Fruit fly (Drosophila melanogaster) whole organism, pupa: ENCODE measurements around the gene IntS6.

Experiments
- CG12605 ChIP-seq: fragments of 200-800 bp; sonication (Bioruptor generic); IDR thresholded peaks from 2 replicates; pipeline ENCODE4 v1.3.6; 2022; ENCODE audit warnings: missing biosample characterization, missing genetic modification characterization
- CG13204 ChIP-seq: fragments of 200-800 bp; sonication (Bioruptor generic); optimal IDR thresholded peaks from 2 replicates; lab custom pipeline; 2018; ENCODE audit warnings: missing biosample characterization, mild to moderate bottlenecking, missing genetic modification characterization, moderate library complexity
- CG14655 ChIP-seq: fragments of 200-800 bp; sonication (Bioruptor generic); optimal IDR thresholded peaks from 3 replicates; lab custom pipeline; 2017; ENCODE audit warnings: mild to moderate bottlenecking, missing biosample characterization, missing genetic modification reagents, missing genetic modification characterization
- CG8159 ChIP-seq: fragments of 200-800 bp; sonication (Bioruptor generic); optimal IDR thresholded peaks from 3 replicates; lab custom pipeline; 2018; ENCODE audit warnings: missing biosample characterization, mild to moderate bottlenecking, missing genetic modification characterization, moderate library complexity
- CG9948 ChIP-seq: fragments of 200-800 bp; sonication (Bioruptor generic); optimal IDR thresholded peaks from 2 replicates; lab custom pipeline; 2018; ENCODE audit warnings: missing biosample characterization, mild to moderate bottlenecking, missing genetic modification characterization, moderate library complexity
- D1 ChIP-seq: fragments of 200-800 bp; sonication (Bioruptor generic); optimal IDR thresholded peaks from 2 replicates; lab custom pipeline; 2018; ENCODE audit warnings: missing biosample characterization, mild to moderate bottlenecking, missing genetic modification characterization, moderate library complexity
- EcR ChIP-seq: fragments of 200-800 bp; sonication (Bioruptor generic); optimal IDR thresholded peaks from 3 replicates; lab custom pipeline; 2019; ENCODE audit warnings: missing biosample characterization, missing genetic modification characterization, mild to moderate bottlenecking, moderate library complexity, missing genetic modification reagents
- Pif1A ChIP-seq: fragments of 200-800 bp; sonication (Bioruptor generic); optimal IDR thresholded peaks from 3 replicates; lab custom pipeline; 2016; ENCODE audit warnings: missing biosample characterization, missing genetic modification characterization
- fd96Ca ChIP-seq: fragments of 200-800 bp; sonication (Bioruptor generic); IDR thresholded peaks from 3 replicates; pipeline ENCODE4 v1.3.6; 2022; ENCODE audit warnings: missing biosample characterization, missing genetic modification characterization
- gl ChIP-seq: fragments of 200-800 bp; sonication (Bioruptor generic); optimal IDR thresholded peaks from 2 replicates; lab custom pipeline; 2018; ENCODE audit warnings: missing biosample characterization, mild to moderate bottlenecking, missing genetic modification characterization

DNA sequence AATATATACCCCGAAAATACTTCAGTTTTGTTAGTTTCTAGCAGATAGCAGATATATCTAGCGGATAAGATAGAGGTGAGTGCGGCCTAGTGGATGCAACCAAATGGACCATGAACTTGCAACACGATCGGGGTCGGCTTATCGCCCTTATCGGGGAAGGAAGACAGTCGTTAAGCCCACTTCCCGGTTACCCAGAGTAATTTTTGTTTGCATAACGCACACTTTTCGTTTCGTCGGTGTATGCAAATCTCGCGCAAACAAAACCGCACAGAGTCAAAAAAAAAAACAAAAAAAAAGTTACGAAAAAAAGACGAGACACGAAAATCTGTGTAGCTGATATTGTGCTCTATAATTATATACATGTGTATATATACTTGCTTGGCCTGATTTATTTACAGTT lies 34.1 kb downstream of the IntS6 start:
- no peak for TF ChIP-seq Pif1A (GFP tag; lab: Kevin White, UChicago)
- TF ChIP-seq CG8159 (tag; lab: Kevin White, UChicago) = no peak
- TF ChIP-seq CG13204 = no peak
- TF ChIP-seq fd96Ca (GFP tag; lab: Robert Waterston, UW) = no peak
- TF ChIP-seq EcR (GFP tag; lab: Kevin White, UChicago) = no peak
- TF ChIP-seq D1 = no peak
- TF ChIP-seq CG12605 (GFP tag; lab: Robert Waterston, UW) = no peak
- no peak for TF ChIP-seq CG14655 (GFP tag; lab: Kevin White, UChicago)
- no peak for TF ChIP-seq gl (tag; lab: Kevin White, UChicago)
- TF ChIP-seq CG9948 (tag; lab: Kevin White, UChicago) = no peak
